Fruit fly (Drosophila melanogaster) whole organism, wandering third instar larva: Measurements from ENCODE around the gene CG13737.
A peak's percentile ranks its signal among the peaks of the same experiment; 100 is the strongest.

Experiments used
- Abd-B ChIP-seq: fragments of >200 bp; optimal IDR thresholded peaks from 2 replicates; lab custom pipeline; 2017; ENCODE audit warnings: missing biosample characterization, missing genetic modification characterization
- Mio ChIP-seq: sonication (Bioruptor generic); optimal IDR thresholded peaks from 2 replicates; lab custom pipeline; 2016; ENCODE audit warnings: missing biosample characterization, missing genetic modification characterization
- Myc ChIP-seq: fragments of >200 bp; optimal IDR thresholded peaks from 2 replicates; lab custom pipeline; 2017
- brk ChIP-seq: fragments of 200-800 bp; sonication (Bioruptor generic); optimal IDR thresholded peaks from 2 replicates; lab custom pipeline; 2016; ENCODE audit warnings: missing biosample characterization, mild to moderate bottlenecking, missing genetic modification characterization
- dmrt93B ChIP-seq: fragments of 200-800 bp; sonication (Bioruptor generic); optimal IDR thresholded peaks from 2 replicates; lab custom pipeline; 2018; ENCODE audit warnings: missing biosample characterization, mild to moderate bottlenecking, missing genetic modification characterization
- lola ChIP-seq: fragments of >200 bp; optimal IDR thresholded peaks from 2 replicates; lab custom pipeline; 2017; ENCODE audit warnings: missing biosample characterization, missing genetic modification characterization
- usp ChIP-seq: fragments of >200 bp; optimal IDR thresholded peaks from 2 replicates; lab custom pipeline; 2017; ENCODE audit warnings: missing biosample characterization, missing genetic modification characterization

dm6 chr3L:13859688-13860373, 19.0 kb upstream of the CG13737 start:
- TF ChIP-seq Mio (GFP tag; lab: Kevin White, UChicago) (no peak), brk (GFP tag; lab: Kevin White, UChicago) (no peak), dmrt93B (GFP tag; lab: Kevin White, UChicago) (no peak), lola (GFP tag; lab: Kevin White, UChicago) (no peak), Abd-B (GFP tag; lab: Kevin White, UChicago) (no peak), Myc (lab: Kevin White, UChicago) (peak; percentile 49), usp (no peak)
